Worm (Caenorhabditis elegans) whole organism, young adult: Measurements from ENCODE around the gene T24D5.3.

Experiments used
- F33H1.4 ChIP-seq: fragments of 200-800 bp; sonication (Bioruptor generic); IDR thresholded peaks from 2 replicates; pipeline ENCODE4 v1.3.6; 2022; ENCODE audit warnings: missing genetic modification reagents, missing genetic modification characterization, missing compliant biosample characterization
- F57A8.1 ChIP-seq: fragments of 200-800 bp; sonication (Bioruptor generic); optimal IDR thresholded peaks from 2 replicates; lab custom pipeline; 2018; ENCODE audit warnings: mild to moderate bottlenecking, missing genetic modification characterization, moderate library complexity, missing compliant biosample characterization
- ama-1 ChIP-seq, 3 experiments: fragments of 150-350 bp in 1 of 3; sonication (generic microtip) in 2 of 3; optimal IDR thresholded peaks; 2 replicates each; lab custom pipeline; 2014 to 2018; ENCODE audit warnings: missing biosample characterization in 2 of 3, missing genetic modification characterization in 2 of 3, missing genetic modification reagents in 2 of 3
- athp-1 ChIP-seq: sonication (generic microtip); optimal IDR thresholded peaks from 2 replicates; lab custom pipeline; 2017; ENCODE audit warnings: mild to moderate bottlenecking, missing genetic modification characterization, missing compliant biosample characterization
- chd-7 ChIP-seq: sonication (generic microtip); optimal IDR thresholded peaks from 2 replicates; lab custom pipeline; 2016; ENCODE audit warnings: mild to moderate bottlenecking, missing genetic modification characterization, moderate library complexity, missing compliant biosample characterization
- efl-1 ChIP-seq: fragments of 150-350 bp; optimal IDR thresholded peaks from 2 replicates; lab custom pipeline; 2014; ENCODE audit warnings: missing biosample characterization, missing genetic modification reagents, missing genetic modification characterization
- ets-4 ChIP-seq: fragments of 200-800 bp; sonication (Bioruptor generic); optimal IDR thresholded peaks from 2 replicates; lab custom pipeline; 2018; ENCODE audit warnings: mild to moderate bottlenecking, missing genetic modification characterization, missing compliant biosample characterization
- nhr-80 ChIP-seq: sonication (generic microtip); optimal IDR thresholded peaks from 2 replicates; lab custom pipeline; 2016; ENCODE audit warnings: missing genetic modification characterization, missing compliant biosample characterization
- snpc-4 ChIP-seq, 5 experiments: fragments of 150-350 bp in 1 of 5; sonication (generic microtip) in 4 of 5; optimal IDR thresholded peaks; 2 replicates each; lab custom pipeline; 2014 to 2018; ENCODE audit warnings: missing genetic modification characterization in 5 of 5, missing biosample characterization in 3 of 5, antibody characterized with exemption in 2 of 5, mild to moderate bottlenecking in 2 of 5, missing compliant biosample characterization in 2 of 5, missing genotype in 2 of 5, moderate library complexity in 2 of 5, missing genetic modification reagents in 1 of 5
- unc-62 ChIP-seq: fragments of 150-350 bp; optimal IDR thresholded peaks from 2 replicates; lab custom pipeline; 2014; ENCODE audit warnings: missing biosample characterization, missing genetic modification reagents, missing genetic modification characterization
- ztf-6 ChIP-seq: fragments of 200-800 bp; sonication (Bioruptor generic); IDR thresholded peaks from 2 replicates; pipeline ENCODE4 v1.3.6; 2022; ENCODE audit warnings: missing genetic modification reagents, missing genetic modification characterization, missing compliant biosample characterization

DNA sequence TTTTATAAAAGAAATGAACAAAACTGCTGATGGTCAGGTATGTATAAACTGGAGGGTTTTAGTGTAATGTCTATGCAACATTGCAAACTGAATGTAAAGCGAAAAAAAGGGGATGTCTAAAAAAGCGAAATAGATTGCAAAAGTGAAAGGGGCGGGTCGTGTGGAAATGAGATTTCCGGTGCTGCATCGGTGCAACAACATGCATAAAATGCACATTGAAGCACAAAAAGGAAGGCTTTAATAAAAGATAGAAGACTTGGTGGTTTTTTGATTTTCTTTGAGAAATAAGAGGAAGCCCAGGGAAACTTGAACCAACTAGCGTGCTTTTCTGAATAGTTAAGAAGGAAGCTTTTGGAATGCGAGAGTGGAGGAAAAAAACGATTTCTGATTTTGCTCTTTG lies 52.8 kb downstream of the T24D5.3 start:
- TF ChIP-seq efl-1 (no peak), chd-7 (no peak), ets-4 (GFP tag; lab: Kevin White, UChicago) (no peak), snpc-4 (GFP tag; optimal IDR thresholded peaks at IDR 0.05; lab: Kevin White, UChicago) (no peak), snpc-4 (tag; optimal IDR thresholded peaks at IDR 0.05; lab: Kevin White, UChicago) (no peak), athp-1 (tag; lab: Kevin White, UChicago) (no peak), ama-1 (optimal IDR thresholded peaks at IDR 0.05; lab: Kevin White, UChicago) (no peak), ama-1 (GFP tag; optimal IDR thresholded peaks at IDR 0.05; lab: Kevin White, UChicago) (no peak), unc-62 (no peak), F57A8.1 (GFP tag; lab: Kevin White, UChicago) (no peak), F33H1.4 (GFP tag; lab: Robert Waterston, UW) (no peak), nhr-80 (tag; lab: Kevin White, UChicago) (no peak), ztf-6 (no peak)
